Worm (Caenorhabditis elegans): ENCODE results near the gene C32B5.15.

ce11 chrII:999493-999892 is 26.7 kb upstream of the C32B5.15 start, which contains the start of gene fbxb-29:
- TF ChIP-seq nhr-77 (tag; optimal IDR thresholded peaks at IDR 0.05) (no peak), lin-39 (tag; optimal IDR thresholded peaks at IDR 0.05) (no peak)
